Fruit fly (Drosophila melanogaster) whole organism, adult: Measurements from ENCODE around the gene CG2961.

Source experiments
- CG11617 ChIP-seq: fragments of 200-800 bp; sonication (Bioruptor generic); optimal IDR thresholded peaks from 2 replicates; lab custom pipeline; 2017; ENCODE audit warnings: mild to moderate bottlenecking, missing biosample characterization, missing genetic modification reagents, missing genetic modification characterization
- CG7101 ChIP-seq: fragments of 200-800 bp; sonication (Bioruptor generic); optimal IDR thresholded peaks from 2 replicates; lab custom pipeline; 2018; ENCODE audit warnings: missing biosample characterization, mild to moderate bottlenecking, missing genetic modification characterization, moderate library complexity
- Hr96 ChIP-seq: fragments of 200-800 bp; sonication (Bioruptor generic); optimal IDR thresholded peaks from 2 replicates; lab custom pipeline; 2016; ENCODE audit warnings: missing biosample characterization, missing genetic modification characterization
- bab1 ChIP-seq: fragments of 200-800 bp; sonication (Bioruptor generic); optimal IDR thresholded peaks from 3 replicates; lab custom pipeline; 2019; ENCODE audit warnings: missing biosample characterization, mild to moderate bottlenecking, missing genetic modification characterization, moderate library complexity
- kay ChIP-seq: fragments of 200-800 bp; sonication (Bioruptor generic); peaks from one replicate; lab custom pipeline; 2016; ENCODE audit warnings: missing biosample characterization, missing genetic modification characterization, borderline replicate concordance
- ovo ChIP-seq: fragments of 200-800 bp; sonication (Bioruptor generic); optimal IDR thresholded peaks from 2 replicates; lab custom pipeline; 2016; ENCODE audit warnings: missing biosample characterization, missing genetic modification characterization

- TF ChIP-seq CG7101 (tag; lab: Kevin White, UChicago) (no peak), ovo (no peak), Hr96 (GFP tag; lab: Kevin White, UChicago) (no peak), CG11617 (no peak), kay (GFP tag; lab: Kevin White, UChicago) (no peak), bab1 (no peak)
Observed at dm6 chrX:10206086-10206485, 26.8 kb downstream of the CG2961 start.
